Fruit fly (Drosophila melanogaster) whole organism: ENCODE results near the gene CG7071.

Experiments used
- CG8478 ChIP-seq: fragments of >200 bp; optimal IDR thresholded peaks from 2 replicates; lab custom pipeline; 2018; ENCODE audit warnings: inconsistent platforms
- Dll ChIP-seq: fragments of >200 bp; optimal IDR thresholded peaks from 2 replicates; lab custom pipeline; 2017
- EcR ChIP-seq, 2 experiments: fragments of >200 bp; optimal IDR thresholded peaks; 2 replicates each; lab custom pipeline; 2017; ENCODE audit warnings: missing biosample characterization in 2 of 2, missing genetic modification characterization in 2 of 2, missing genetic modification reagents in 2 of 2
- pan ChIP-seq: fragments of >200 bp; optimal IDR thresholded peaks from 2 replicates; lab custom pipeline; 2017
- psq ChIP-seq: fragments of >200 bp; optimal IDR thresholded peaks from 2 replicates; lab custom pipeline; 2017
- usp ChIP-seq: fragments of >200 bp; optimal IDR thresholded peaks from 2 replicates; lab custom pipeline; 2017; ENCODE audit warnings: missing biosample characterization, missing genetic modification characterization, mixed read lengths

Gene CG7071

DNA sequence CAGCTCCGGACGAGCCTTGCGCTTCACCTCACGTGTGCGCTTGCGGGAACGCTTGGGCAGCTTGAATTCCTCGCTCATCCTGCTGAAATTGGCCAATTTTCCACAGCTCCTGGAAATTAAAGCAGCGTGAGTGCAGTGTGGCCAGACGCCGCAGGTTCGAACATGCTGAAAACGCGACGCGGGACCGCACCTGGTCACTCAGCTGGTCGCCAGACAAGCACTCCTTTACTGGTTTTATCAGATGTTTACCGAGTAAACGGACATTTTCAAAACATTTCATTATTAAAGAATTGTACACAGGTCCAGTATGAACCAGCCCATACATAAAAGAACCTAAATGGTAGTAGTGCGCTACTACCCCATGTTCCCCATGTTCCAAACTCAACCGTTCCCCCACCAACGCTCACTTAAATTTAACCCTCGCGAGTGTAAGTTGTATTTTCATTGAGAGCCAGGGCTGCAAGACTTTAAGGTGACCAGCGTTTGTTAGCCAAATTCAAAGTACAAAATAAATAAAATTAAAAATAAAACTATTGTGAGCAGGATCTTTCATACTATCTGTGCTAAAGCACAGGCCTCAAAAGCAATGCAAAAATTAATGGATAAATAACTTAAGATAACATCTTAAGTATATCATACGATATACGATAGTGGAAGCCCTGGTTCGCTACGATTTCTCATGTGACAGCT lies at the start of gene CG7071, which contains the start of the genes JMJD6 and Muted:
CG7071 (plus strand) TSS at position 403 of the 690 bp plus-strand sequence.
JMJD6 (minus strand) TSS at position 154 of the 690 bp plus-strand sequence.
Muted (plus strand) TSS at position 403 of the 690 bp plus-strand sequence.
- TF ChIP-seq pan (no peak), Dll (lab: Kevin White, UChicago) (no peak), EcR (GFP tag; optimal IDR thresholded peaks at IDR 0.05; lab: Kevin White, UChicago) (no peak), usp (GFP tag; lab: Kevin White, UChicago) (no peak), psq (no peak), CG8478 (lab: Kevin White, UChicago) (no peak)

DNA sequence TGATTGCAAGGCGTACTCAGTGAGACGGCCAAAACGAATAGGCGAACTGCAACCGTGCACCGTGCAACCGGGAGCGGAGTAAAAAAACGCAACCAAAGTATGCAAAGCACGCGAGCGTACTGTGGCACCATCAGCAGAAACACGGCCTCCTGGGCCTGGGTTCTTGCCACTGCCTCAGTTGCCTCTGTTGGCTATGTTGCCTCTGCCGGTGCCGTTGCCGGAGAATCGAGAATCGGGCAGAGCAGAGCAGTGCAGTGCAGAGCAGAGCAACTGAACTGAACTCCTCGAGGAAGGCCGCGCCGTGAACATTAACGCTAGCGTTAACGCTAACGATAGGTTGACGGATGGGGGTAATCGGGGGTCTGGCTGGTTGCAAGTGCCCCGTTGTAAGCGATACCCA lies 38.4 kb upstream of the CG7071 start, which contains the start of gene CG34377:
CG34377 (minus strand) TSS at position 101 of the 400 bp plus-strand sequence.
- TF ChIP-seq EcR (GFP tag; optimal IDR thresholded peaks at IDR 0.05; lab: Kevin White, UChicago) = no peak
- TF ChIP-seq psq = no peak
- no peak for TF ChIP-seq usp (GFP tag; lab: Kevin White, UChicago)
- no peak for TF ChIP-seq CG8478 (lab: Kevin White, UChicago)
- no peak for TF ChIP-seq Dll (lab: Kevin White, UChicago)
- no peak for TF ChIP-seq pan

DNA sequence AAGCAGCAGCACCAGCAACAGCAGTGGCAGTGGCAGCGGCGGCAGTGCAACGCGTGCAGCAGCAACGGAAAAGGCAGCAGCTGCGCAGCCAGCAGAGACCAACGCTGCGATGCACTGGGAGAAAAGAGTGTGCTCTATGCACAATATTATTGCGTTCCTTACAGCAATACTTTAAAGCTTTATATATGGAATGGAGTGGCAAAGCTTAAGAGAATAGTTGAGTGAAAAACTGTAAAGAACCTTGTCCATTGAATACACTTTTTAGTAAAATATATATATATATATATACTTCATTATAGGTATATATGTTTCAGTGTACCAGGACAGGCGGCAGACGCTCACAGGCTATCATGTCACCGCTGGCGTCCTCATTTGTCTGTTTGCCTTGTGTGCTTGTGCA lies 37.7 kb upstream of the CG7071 start:
- no peak for TF ChIP-seq psq
- TF ChIP-seq pan = no peak
- no peak for TF ChIP-seq EcR (GFP tag; optimal IDR thresholded peaks at IDR 0.05; lab: Kevin White, UChicago)
- no peak for TF ChIP-seq usp (GFP tag; lab: Kevin White, UChicago)
- no peak for TF ChIP-seq Dll (lab: Kevin White, UChicago)
- TF ChIP-seq CG8478 (lab: Kevin White, UChicago) = no peak

- TF ChIP-seq usp (GFP tag; lab: Kevin White, UChicago) = no peak
- TF ChIP-seq psq = no peak
- no peak for TF ChIP-seq EcR (GFP tag; optimal IDR thresholded peaks at IDR 0.05; lab: Kevin White, UChicago)
- TF ChIP-seq CG8478 (lab: Kevin White, UChicago) = no peak
- no peak for TF ChIP-seq Dll (lab: Kevin White, UChicago)
- TF ChIP-seq pan = no peak
Observed at dm6 chr3R:22328665-22329350, 33.6 kb upstream of the CG7071 start, which contains the start of gene CG7080. CG7080 (plus strand) TSS chr3R:22329300.

DNA sequence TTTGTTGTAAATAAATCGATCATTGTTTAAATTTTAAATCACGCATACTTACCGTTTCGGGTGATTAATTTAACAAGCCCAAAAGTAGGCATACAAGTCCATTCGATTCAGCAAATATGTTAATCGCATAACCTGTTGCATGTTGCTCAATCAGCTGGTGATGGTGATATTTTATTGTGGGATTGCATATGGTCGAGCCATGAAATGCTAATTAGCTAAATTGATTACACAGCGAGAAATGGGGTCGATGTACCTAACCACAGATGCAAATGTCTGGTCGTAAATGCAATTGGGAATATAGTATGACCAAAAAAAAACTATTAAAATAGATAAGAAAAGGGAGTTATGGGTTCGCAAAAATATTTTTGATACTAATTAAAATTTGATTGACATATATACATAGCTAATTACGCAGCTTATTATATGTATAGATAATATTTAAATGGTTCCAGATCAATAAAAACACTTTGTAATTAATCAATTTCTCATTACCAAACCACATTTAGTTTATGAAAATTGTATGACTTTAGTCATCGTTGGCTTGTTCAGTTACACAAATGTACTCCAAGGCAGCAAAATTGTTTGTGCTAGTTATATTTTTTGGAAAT lies 31.8 kb upstream of the CG7071 start, which contains the start of gene CG33721:
CG33721 (plus strand) TSS at position 558 of the 608 bp plus-strand sequence.
- no peak for TF ChIP-seq pan
- TF ChIP-seq EcR (GFP tag; optimal IDR thresholded peaks at IDR 0.05; lab: Kevin White, UChicago) = no peak
- no peak for TF ChIP-seq usp (GFP tag; lab: Kevin White, UChicago)
- TF ChIP-seq Dll (lab: Kevin White, UChicago) = no peak
- no peak for TF ChIP-seq CG8478 (lab: Kevin White, UChicago)
- TF ChIP-seq psq = no peak

DNA sequence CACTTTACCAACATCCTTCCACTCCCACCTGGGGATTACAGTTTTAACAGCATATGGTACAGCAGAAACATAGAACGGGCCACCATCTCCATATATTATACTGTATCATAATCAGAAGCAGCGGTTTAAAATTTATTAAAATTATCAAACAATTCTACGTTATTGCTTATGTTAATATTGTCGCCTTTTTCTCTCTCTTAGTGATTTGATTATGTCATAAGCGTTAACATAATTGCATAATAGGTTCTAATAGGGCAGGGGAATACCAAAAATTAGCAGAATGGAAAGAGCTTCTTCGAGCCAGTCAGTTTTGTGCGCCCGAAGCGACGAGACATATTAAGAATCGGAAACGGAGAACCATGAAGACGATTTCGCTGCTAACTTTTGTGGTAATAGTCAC lies 30.7 kb upstream of the CG7071 start, which contains the start of gene CG13862:
CG13862 (plus strand) TSS at position 301 of the 400 bp plus-strand sequence.
- no peak for TF ChIP-seq Dll (lab: Kevin White, UChicago)
- no peak for TF ChIP-seq usp (GFP tag; lab: Kevin White, UChicago)
- TF ChIP-seq pan = no peak
- TF ChIP-seq CG8478 (lab: Kevin White, UChicago) = no peak
- no peak for TF ChIP-seq EcR (GFP tag; optimal IDR thresholded peaks at IDR 0.05; lab: Kevin White, UChicago)
- no peak for TF ChIP-seq psq

dm6 chr3R:22334050-22334449 lies 28.4 kb upstream of the CG7071 start, which contains the start of gene CG5391:
CG5391 (minus strand) TSS chr3R:22334150.
- TF ChIP-seq Dll (lab: Kevin White, UChicago) (no peak), usp (GFP tag; lab: Kevin White, UChicago) (no peak), EcR (GFP tag; optimal IDR thresholded peaks at IDR 0.05; lab: Kevin White, UChicago) (no peak), pan (no peak), psq (no peak), CG8478 (lab: Kevin White, UChicago) (no peak)

dm6 chr3R:22339510-22339909 lies 22.9 kb upstream of the CG7071 start:
- TF ChIP-seq usp (GFP tag; lab: Kevin White, UChicago) = no peak
- no peak for TF ChIP-seq pan
- no peak for TF ChIP-seq Dll (lab: Kevin White, UChicago)

DNA sequence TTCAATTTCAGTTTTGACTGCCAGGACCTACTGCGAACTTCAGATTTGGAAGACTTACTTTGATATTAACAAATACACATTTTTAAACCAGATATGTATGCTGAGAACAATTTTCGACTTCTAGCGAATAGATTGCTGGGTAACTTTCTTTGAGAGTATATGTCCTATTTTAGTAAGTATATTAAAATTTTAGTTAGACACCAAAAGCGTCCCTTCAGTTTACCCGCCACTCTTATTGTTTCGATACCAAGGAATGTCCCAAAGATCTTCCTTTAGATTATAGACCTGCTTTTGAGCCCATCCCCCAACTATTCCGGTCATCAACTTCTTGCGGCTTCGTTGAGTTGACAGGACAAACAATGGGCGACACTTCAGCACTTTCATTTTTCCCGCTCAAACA lies 22.2 kb upstream of the CG7071 start, which contains the start of gene CG5388:
CG5388 (minus strand) TSS at position 101 of the 400 bp plus-strand sequence.
- TF ChIP-seq CG8478 (lab: Kevin White, UChicago) = no peak
- TF ChIP-seq EcR (GFP tag; optimal IDR thresholded peaks at IDR 0.05; lab: Kevin White, UChicago) = no peak
- no peak for TF ChIP-seq pan
- TF ChIP-seq usp (GFP tag; lab: Kevin White, UChicago) = no peak
- TF ChIP-seq psq = no peak

dm6 chr3R:22341652-22342051 lies 20.8 kb upstream of the CG7071 start:
- no peak for TF ChIP-seq pan
- no peak for TF ChIP-seq EcR (GFP tag; optimal IDR thresholded peaks at IDR 0.05; lab: Kevin White, UChicago)
- TF ChIP-seq Dll (lab: Kevin White, UChicago) = no peak
- TF ChIP-seq usp (GFP tag; lab: Kevin White, UChicago) = no peak
- TF ChIP-seq CG8478 (lab: Kevin White, UChicago) = no peak
- no peak for TF ChIP-seq psq

DNA sequence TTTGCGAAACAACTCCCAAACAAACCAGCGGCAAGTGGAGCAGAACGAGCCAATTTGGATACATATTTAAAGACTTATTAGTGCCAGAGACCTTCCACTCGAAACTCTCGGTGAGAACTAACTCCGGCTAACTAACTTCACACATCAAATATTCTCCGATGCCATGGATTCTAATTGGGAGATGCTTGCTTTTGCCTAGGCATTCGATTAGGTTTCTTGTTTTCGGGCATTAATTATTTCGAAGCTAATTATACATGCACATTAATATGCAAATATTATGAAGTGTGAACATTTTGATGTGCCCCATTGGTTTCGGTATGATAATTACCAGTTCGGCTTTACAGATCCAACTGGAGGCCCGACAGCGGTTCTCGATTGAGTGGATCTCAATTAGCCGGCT lies 20.3 kb upstream of the CG7071 start, which contains the start of gene CG5386:
CG5386 (minus strand) TSS at position 101 of the 400 bp plus-strand sequence.
- no peak for TF ChIP-seq usp (GFP tag; lab: Kevin White, UChicago)
- TF ChIP-seq CG8478 (lab: Kevin White, UChicago) = no peak
- no peak for TF ChIP-seq EcR (GFP tag; optimal IDR thresholded peaks at IDR 0.05; lab: Kevin White, UChicago)
- no peak for TF ChIP-seq Dll (lab: Kevin White, UChicago)
- no peak for TF ChIP-seq psq
- no peak for TF ChIP-seq pan
